Worm (Caenorhabditis elegans): Measurements from ENCODE around the gene glrx-5.
"Not testable (repeated sequence)": the region's sequence is repeated elsewhere in the genome, so short reads cannot be mapped to it uniquely, and the experiment has no call there.

DNA sequence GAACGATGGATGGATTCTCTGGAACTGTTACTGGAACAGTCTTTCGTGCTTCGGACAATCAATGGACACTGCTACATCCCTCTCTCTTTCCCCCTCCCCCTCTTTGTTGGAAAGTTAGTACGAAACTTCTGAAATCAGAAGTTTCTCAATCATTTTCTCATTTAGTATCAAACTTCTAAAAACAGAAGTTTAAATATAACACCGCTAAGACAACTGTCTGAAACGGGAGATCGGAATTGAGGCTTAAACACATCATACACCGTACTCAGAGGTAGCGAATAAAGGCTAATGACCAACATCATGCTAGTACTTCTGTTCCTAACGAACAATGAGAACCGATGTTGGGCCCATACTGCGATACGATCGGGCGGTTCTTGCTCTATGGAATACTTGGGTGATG, 12.9 kb upstream of the glrx-5 start, which contains the start of gene Y49E10.30:
- TF ChIP-seq ztf-4 (tag; optimal IDR thresholded peaks at IDR 0.05); irx-1 (tag; optimal IDR thresholded peaks at IDR 0.05); sup-37 (GFP tag; optimal IDR thresholded peaks at IDR 0.05); lir-3 (tag; optimal IDR thresholded peaks at IDR 0.05; ENCODE audit: poor library complexity); lin-39 (tag; optimal IDR thresholded peaks at IDR 0.05); ces-1 (GFP tag; optimal IDR thresholded peaks at IDR 0.05); unc-62 (GFP tag; optimal IDR thresholded peaks at IDR 0.05); ceh-90 (tag; optimal IDR thresholded peaks at IDR 0.05); tbx-2 (tag; optimal IDR thresholded peaks at IDR 0.05); hpl-2 (GFP tag; optimal IDR thresholded peaks at IDR 0.05); C34B4.2 (tag; optimal IDR thresholded peaks at IDR 0.05); fkh-10 (GFP tag; optimal IDR thresholded peaks at IDR 0.05); nhr-77 (tag; optimal IDR thresholded peaks at IDR 0.05); lin-35 (GFP tag; optimal IDR thresholded peaks at IDR 0.05): not testable (repeated sequence)
